Fruit fly (Drosophila melanogaster): ENCODE results near the gene CG45101.

CG45101 gene

dm6 chr3L:11089805-11090440 is 25.1 kb downstream of the CG45101 start (continued):
- TF ChIP-seq gsb (GFP tag; IDR thresholded peaks at IDR 0.05) (peak; percentile 62), Chrac-16 (GFP tag; optimal IDR thresholded peaks at IDR 0.05) (peak; percentile 91), nom (GFP tag; optimal IDR thresholded peaks at IDR 0.05) (no peak), CG3163 (GFP tag; optimal IDR thresholded peaks at IDR 0.05) (peak; percentile 59), grau (tag; optimal IDR thresholded peaks at IDR 0.05) (peak; percentile 92), tll (GFP tag; optimal IDR thresholded peaks at IDR 0.05) (peak in 1 of 2 experiments; percentile 74), dysf (GFP tag; IDR thresholded peaks at IDR 0.05) (peak; percentile 87; the same call in 1 of the 3 replicates), fd64A (GFP tag; optimal IDR thresholded peaks at IDR 0.05) (peak; percentile 45), fru (optimal IDR thresholded peaks at IDR 0.05) (no peak), kah (GFP tag; optimal IDR thresholded peaks at IDR 0.05) (peak; percentile 82), CG10431 (GFP tag; optimal IDR thresholded peaks at IDR 0.05) (peak; percentile 68), CG30403 (GFP tag; optimal IDR thresholded peaks at IDR 0.05) (peak; percentile 94), gfzf (GFP tag; optimal IDR thresholded peaks at IDR 0.05) (no peak), MTF-1 (GFP tag; optimal IDR thresholded peaks at IDR 0.05; ENCODE audit: borderline replicate concordance) (peak; percentile 76), hb (GFP tag; IDR thresholded peaks at IDR 0.05; ENCODE audit: partially characterized antibody) (no peak), CG8359 (GFP tag; optimal IDR thresholded peaks at IDR 0.05; ENCODE audit: borderline replicate concordance) (peak; percentile 71), pan (optimal IDR thresholded peaks at IDR 0.05) (no peak), pan (GFP tag; optimal IDR thresholded peaks at IDR 0.05 in 1 of 2, IDR thresholded peaks at IDR 0.05 in 1 of 2) (peak in 1 of 2 experiments; percentile 84), CG18619 (GFP tag; optimal IDR thresholded peaks at IDR 0.05) (peak; percentile 93), HHEX (GFP tag; optimal IDR thresholded peaks at IDR 0.05) (peak; percentile 87), CG12071 (GFP tag; optimal IDR thresholded peaks at IDR 0.05) (peak; percentile 74), slbo (GFP tag; IDR thresholded peaks at IDR 0.05) (peak; percentile 44; the same call in 1 of the 2 replicates), CG6272 (GFP tag; IDR thresholded peaks at IDR 0.05) (peak; percentile 51), CG34422 (GFP tag; IDR thresholded peaks at IDR 0.05) (peak; percentile 74), Dek (tag; optimal IDR thresholded peaks at IDR 0.05) (peak; percentile 76), CG13894 (tag; optimal IDR thresholded peaks at IDR 0.05) (no peak), Hr51 (GFP tag; optimal IDR thresholded peaks at IDR 0.05) (peak; percentile 68 to 97), CG5953 (GFP tag; IDR thresholded peaks at IDR 0.05) (peak; percentile 89), abd-A (tag; optimal IDR thresholded peaks at IDR 0.05) (peak; percentile 10), CG9215 (GFP tag; IDR thresholded peaks at IDR 0.05) (0 out of 2 replicates have a peak, but pooled peaks have one; percentile 32), Med (GFP tag) (peak; percentile 86), pnt (GFP tag; optimal IDR thresholded peaks at IDR 0.05) (peak; percentile 69), Dfd (GFP tag; optimal IDR thresholded peaks at IDR 0.05) (no peak), usp (GFP tag; optimal IDR thresholded peaks at IDR 0.05) (no peak), CG1233 (GFP tag; optimal IDR thresholded peaks at IDR 0.05) (peak; percentile 85), trh (GFP tag; optimal IDR thresholded peaks at IDR 0.05) (peak; percentile 76), CG12104 (GFP tag; optimal IDR thresholded peaks at IDR 0.05) (peak; percentile 87), CG15601 (tag; optimal IDR thresholded peaks at IDR 0.05) (peak; percentile 88), chif (GFP tag; optimal IDR thresholded peaks at IDR 0.05) (peak; percentile 83), Spps (tag; optimal IDR thresholded peaks at IDR 0.05) (peak; percentile 53), tap (tag; optimal IDR thresholded peaks at IDR 0.05) (peak; percentile 87), bigmax (GFP tag; optimal IDR thresholded peaks at IDR 0.05) (no peak), CG18262 (tag; optimal IDR thresholded peaks at IDR 0.05) (peak; percentile 98), CG14710 (tag; optimal IDR thresholded peaks at IDR 0.05) (peak; percentile 91), CG1024 (GFP tag; IDR thresholded peaks at IDR 0.05) (peak; percentile 84), salm (tag; optimal IDR thresholded peaks at IDR 0.05) (peak; percentile 78), CG18476 (GFP tag; optimal IDR thresholded peaks at IDR 0.05) (peak; percentile 91), Tbp (GFP tag; optimal IDR thresholded peaks at IDR 0.05) (no peak), CG7271 (tag; optimal IDR thresholded peaks at IDR 0.05) (peak; percentile 67)

All from whole organism, embryonic.